Fruit fly (Drosophila melanogaster) whole organism, prepupa: Measurements from ENCODE around the gene Aasdh.
A peak's percentile ranks its signal among the peaks of the same experiment; 100 is the strongest.

Source experiments
- Blimp-1 ChIP-seq: fragments of 200-800 bp; sonication (Bioruptor generic); optimal IDR thresholded peaks from 3 replicates; lab custom pipeline; 2017; ENCODE audit warnings: missing biosample characterization, missing genetic modification characterization, mild to moderate bottlenecking, moderate library complexity, missing genetic modification reagents
- CG10631 ChIP-seq: fragments of 200-800 bp; sonication (Bioruptor generic); optimal IDR thresholded peaks from 2 replicates; lab custom pipeline; 2016; ENCODE audit warnings: missing biosample characterization, missing genetic modification characterization
- CG11762 ChIP-seq: fragments of 200-800 bp; sonication (Bioruptor generic); optimal IDR thresholded peaks from 3 replicates; lab custom pipeline; 2016; ENCODE audit warnings: missing biosample characterization, missing genetic modification characterization; ENCODE audit not compliant: insufficient read depth
- CG11902 ChIP-seq: fragments of 200-800 bp; sonication (Bioruptor generic); optimal IDR thresholded peaks from 3 replicates; lab custom pipeline; 2016; ENCODE audit warnings: missing biosample characterization, missing genetic modification characterization
- CG1621 ChIP-seq: fragments of 200-800 bp; sonication (Bioruptor generic); optimal IDR thresholded peaks from 3 replicates; lab custom pipeline; 2018; ENCODE audit warnings: missing biosample characterization, mild to moderate bottlenecking, missing genetic modification characterization
- CG16779 ChIP-seq: fragments of 200-800 bp; sonication (Bioruptor generic); optimal IDR thresholded peaks from 3 replicates; lab custom pipeline; 2017; ENCODE audit warnings: missing biosample characterization, mild to moderate bottlenecking, missing genetic modification characterization
- CG3032 ChIP-seq: fragments of 200-800 bp; optimal IDR thresholded peaks from 2 replicates; lab custom pipeline; 2019; ENCODE audit warnings: missing biosample characterization, mild to moderate bottlenecking, missing genetic modification characterization, moderate library complexity
- CG32006 ChIP-seq: fragments of 200-800 bp; sonication (Bioruptor generic); optimal IDR thresholded peaks from 3 replicates; lab custom pipeline; 2017; ENCODE audit warnings: missing biosample characterization, mild to moderate bottlenecking, missing genetic modification characterization
- CG34406 ChIP-seq: fragments of 200-800 bp; sonication (Bioruptor generic); optimal IDR thresholded peaks from 3 replicates; lab custom pipeline; 2016; ENCODE audit warnings: missing biosample characterization, missing genetic modification characterization
- CG3919 ChIP-seq: fragments of 200-800 bp; sonication (Bioruptor generic); optimal IDR thresholded peaks from 3 replicates; lab custom pipeline; 2016; ENCODE audit warnings: missing biosample characterization, missing genetic modification characterization
- CG4318 ChIP-seq: fragments of 200-800 bp; sonication (Bioruptor generic); optimal IDR thresholded peaks from 3 replicates; lab custom pipeline; 2017; ENCODE audit warnings: missing biosample characterization, mild to moderate bottlenecking, missing genetic modification characterization
- CG6163 ChIP-seq: fragments of 200-800 bp; sonication (Bioruptor generic); IDR thresholded peaks from 3 replicates; pipeline ENCODE4 v1.3.6; 2022; ENCODE audit warnings: missing biosample characterization, missing genetic modification characterization
- CG6276 ChIP-seq: fragments of 200-800 bp; sonication (Bioruptor generic); optimal IDR thresholded peaks from 2 replicates; lab custom pipeline; 2017; ENCODE audit warnings: missing biosample characterization, mild to moderate bottlenecking, missing genetic modification characterization
- CG6792 ChIP-seq: fragments of 200-800 bp; sonication (Bioruptor generic); optimal IDR thresholded peaks from 3 replicates; lab custom pipeline; 2016; ENCODE audit warnings: missing biosample characterization, missing genetic modification characterization
- CG6808 ChIP-seq: fragments of 200-800 bp; sonication (Bioruptor generic); optimal IDR thresholded peaks from 3 replicates; lab custom pipeline; 2017; ENCODE audit warnings: missing biosample characterization, missing genetic modification characterization, mild to moderate bottlenecking, moderate library complexity, missing genetic modification reagents
- CG7368 ChIP-seq: fragments of 200-800 bp; sonication (Bioruptor generic); optimal IDR thresholded peaks from 3 replicates; lab custom pipeline; 2016; ENCODE audit warnings: missing biosample characterization, missing genetic modification characterization
- CG8119 ChIP-seq: fragments of 200-800 bp; sonication (Bioruptor generic); IDR thresholded peaks from 3 replicates; pipeline ENCODE4 v1.3.6; 2022; ENCODE audit warnings: missing biosample characterization, missing genetic modification characterization
- CG8319 ChIP-seq: fragments of 200-800 bp; sonication (Bioruptor generic); optimal IDR thresholded peaks from 3 replicates; lab custom pipeline; 2016; ENCODE audit warnings: missing biosample characterization, missing genetic modification characterization
- Eip75B ChIP-seq: fragments of 200-800 bp; sonication (Bioruptor generic); optimal IDR thresholded peaks from 3 replicates; lab custom pipeline; 2016; ENCODE audit warnings: missing biosample characterization, missing genetic modification characterization
- Eip93F ChIP-seq: fragments of 200-800 bp; sonication (Bioruptor generic); optimal IDR thresholded peaks from 2 replicates; lab custom pipeline; 2016; ENCODE audit warnings: missing biosample characterization, mild to moderate bottlenecking, missing genetic modification characterization
- Ets96B ChIP-seq: fragments of 200-800 bp; optimal IDR thresholded peaks from 2 replicates; lab custom pipeline; 2019; ENCODE audit warnings: missing biosample characterization, mild to moderate bottlenecking, missing genetic modification characterization, moderate library complexity
- Gug ChIP-seq: fragments of 200-800 bp; sonication (Bioruptor generic); IDR thresholded peaks from 2 replicates; pipeline ENCODE4 v1.3.6; 2022; ENCODE audit warnings: missing biosample characterization, missing genetic modification characterization
- Hr38 ChIP-seq: sonication (Bioruptor generic); optimal IDR thresholded peaks from 2 replicates; lab custom pipeline; 2016; ENCODE audit warnings: missing biosample characterization, missing genetic modification characterization
- Hr39 ChIP-seq: fragments of 200-800 bp; sonication (Bioruptor generic); optimal IDR thresholded peaks from 2 replicates; lab custom pipeline; 2016; ENCODE audit warnings: missing biosample characterization, missing genetic modification characterization
- Hr4 ChIP-seq: fragments of 200-800 bp; sonication (Bioruptor generic); optimal IDR thresholded peaks from 3 replicates; lab custom pipeline; 2016; ENCODE audit warnings: missing biosample characterization, missing genetic modification characterization
- Met ChIP-seq: fragments of 200-800 bp; sonication (Bioruptor generic); optimal IDR thresholded peaks from 3 replicates; lab custom pipeline; 2016; ENCODE audit warnings: missing biosample characterization, missing genetic modification characterization
- OdsH ChIP-seq: fragments of 200-800 bp; sonication (Bioruptor generic); optimal IDR thresholded peaks from 3 replicates; lab custom pipeline; 2016; ENCODE audit warnings: missing biosample characterization, missing genetic modification characterization
- Sox14 ChIP-seq: fragments of 200-800 bp; sonication (Bioruptor generic); optimal IDR thresholded peaks from 3 replicates; lab custom pipeline; 2016; ENCODE audit warnings: missing biosample characterization, missing genetic modification characterization
- Sox15 ChIP-seq: fragments of 200-800 bp; sonication (Bioruptor generic); optimal IDR thresholded peaks from 3 replicates; lab custom pipeline; 2016; ENCODE audit warnings: missing biosample characterization, missing genetic modification characterization
- acj6 ChIP-seq: fragments of 200-800 bp; sonication (Bioruptor generic); optimal IDR thresholded peaks from 3 replicates; lab custom pipeline; 2016; ENCODE audit warnings: missing biosample characterization, missing genetic modification characterization
- cyc ChIP-seq: fragments of 200-800 bp; sonication (Bioruptor generic); optimal IDR thresholded peaks from 3 replicates; lab custom pipeline; 2016; ENCODE audit warnings: missing biosample characterization, missing genetic modification characterization
- dac ChIP-seq: fragments of 200-800 bp; sonication (Bioruptor generic); optimal IDR thresholded peaks from 2 replicates; lab custom pipeline; 2017; ENCODE audit warnings: missing biosample characterization, mild to moderate bottlenecking, missing genetic modification characterization
- dsx ChIP-seq: fragments of 200-800 bp; optimal IDR thresholded peaks from 3 replicates; lab custom pipeline; 2019; ENCODE audit warnings: missing biosample characterization, mild to moderate bottlenecking, missing genetic modification characterization, moderate library complexity; ENCODE audit not compliant: poor library complexity, severe bottlenecking
- esn ChIP-seq: fragments of 200-800 bp; sonication (Bioruptor generic); optimal IDR thresholded peaks from 2 replicates; lab custom pipeline; 2016; ENCODE audit warnings: missing biosample characterization, mild to moderate bottlenecking, missing genetic modification characterization, moderate library complexity
- fd85E ChIP-seq: fragments of 200-800 bp; sonication (Bioruptor generic); optimal IDR thresholded peaks from 3 replicates; lab custom pipeline; 2016; ENCODE audit warnings: missing biosample characterization, missing genetic modification characterization
- fkh ChIP-seq: fragments of 200-800 bp; sonication (Bioruptor generic); optimal IDR thresholded peaks from 3 replicates; lab custom pipeline; 2017; ENCODE audit warnings: missing biosample characterization, mild to moderate bottlenecking, missing genetic modification characterization, moderate library complexity
- net ChIP-seq: fragments of 200-800 bp; sonication (Bioruptor generic); optimal IDR thresholded peaks from 3 replicates; lab custom pipeline; 2016; ENCODE audit warnings: missing biosample characterization, missing genetic modification characterization
- pdm3 ChIP-seq: fragments of 200-800 bp; sonication (Bioruptor generic); optimal IDR thresholded peaks from 3 replicates; lab custom pipeline; 2016; ENCODE audit warnings: missing biosample characterization, missing genetic modification characterization
- spab ChIP-seq: fragments of 200-800 bp; sonication (Bioruptor generic); optimal IDR thresholded peaks from 2 replicates; lab custom pipeline; 2017; ENCODE audit warnings: missing biosample characterization, mild to moderate bottlenecking, missing genetic modification characterization, missing genetic modification reagents
- ss ChIP-seq, 2 experiments: fragments of 200-800 bp; sonication (Bioruptor generic); optimal IDR thresholded peaks; 2 replicates in 1 of 2; 3 replicates in 1 of 2; lab custom pipeline; 2017 to 2018; ENCODE audit warnings: mild to moderate bottlenecking in 2 of 2, missing biosample characterization in 2 of 2, missing genetic modification characterization in 2 of 2, moderate library complexity in 1 of 2
- svp ChIP-seq: fragments of 200-800 bp; sonication (Bioruptor generic); peaks from one replicate; lab custom pipeline; 2016; ENCODE audit warnings: missing biosample characterization, missing genetic modification characterization
- topi ChIP-seq: fragments of 200-800 bp; sonication (Bioruptor generic); optimal IDR thresholded peaks from 3 replicates; lab custom pipeline; 2016; ENCODE audit warnings: missing biosample characterization, missing genetic modification characterization
- vri ChIP-seq: fragments of 200-800 bp; sonication (Bioruptor generic); optimal IDR thresholded peaks from 3 replicates; lab custom pipeline; 2016; ENCODE audit warnings: missing biosample characterization, mild to moderate bottlenecking, missing genetic modification characterization

The Aasdh gene

dm6 chr2L:8420259-8420930 lies 29.0 kb downstream of the Aasdh start (continued):
- no peak for TF ChIP-seq CG34406 (GFP tag; lab: Kevin White, UChicago)
- TF ChIP-seq CG11762, result no peak
- TF ChIP-seq Ets96B (tag; lab: Kevin White, UChicago), result peak; percentile 37
- no peak for TF ChIP-seq Sox15
- TF ChIP-seq Hr38 (GFP tag; lab: Kevin White, UChicago), result no peak
- TF ChIP-seq Hr4 (GFP tag; lab: Kevin White, UChicago), result peak; percentile 35
- no peak for TF ChIP-seq CG8319 (GFP tag; lab: Kevin White, UChicago)
- TF ChIP-seq CG32006, result peak; percentile 63
- peak; percentile 72 for TF ChIP-seq svp (GFP tag; lab: Kevin White, UChicago)
- no peak for TF ChIP-seq net (GFP tag; lab: Kevin White, UChicago)
- TF ChIP-seq Hr39 (GFP tag; lab: Kevin White, UChicago), result no peak
- no peak for TF ChIP-seq dac (GFP tag; lab: Kevin White, UChicago)
- TF ChIP-seq CG10631 (GFP tag; lab: Kevin White, UChicago), result peak; percentile 54
- TF ChIP-seq CG7368 (GFP tag; lab: Kevin White, UChicago), result no peak
- TF ChIP-seq CG6808 (GFP tag; lab: Kevin White, UChicago), result peak; percentile 75
- no peak for TF ChIP-seq CG16779
- no peak for TF ChIP-seq fkh (GFP tag; lab: Kevin White, UChicago)
- peak; percentile 9 for TF ChIP-seq CG3919
- peak; percentile 75 to 82 for TF ChIP-seq ss (GFP tag; optimal IDR thresholded peaks at IDR 0.05; lab: Kevin White, UChicago)
- TF ChIP-seq CG11902 (GFP tag; lab: Kevin White, UChicago), result no peak
- TF ChIP-seq CG8119 (GFP tag; lab: Robert Waterston, UW), result no peak
- peak; percentile 46 for TF ChIP-seq CG1621 (tag; lab: Kevin White, UChicago)
- TF ChIP-seq Met (GFP tag; lab: Kevin White, UChicago), result peak; percentile 11
- TF ChIP-seq CG6792, result no peak
- TF ChIP-seq Sox14, result peak; percentile 7
- TF ChIP-seq esn (GFP tag; lab: Kevin White, UChicago), result no peak
- TF ChIP-seq CG6163, result peak; percentile 72; the same call in 2 of the 3 replicates
- peak; percentile 44 for TF ChIP-seq OdsH (GFP tag; lab: Kevin White, UChicago)
- peak; percentile 40 for TF ChIP-seq spab (GFP tag; lab: Kevin White, UChicago)
- TF ChIP-seq pdm3 (GFP tag; lab: Kevin White, UChicago), result peak; percentile 17
- peak; percentile 72 for TF ChIP-seq dsx (GFP tag; lab: Kevin White, UChicago)
- peak; percentile 14 for TF ChIP-seq acj6
- no peak for TF ChIP-seq CG6276 (GFP tag; lab: Kevin White, UChicago)
- no peak for TF ChIP-seq topi (GFP tag; lab: Kevin White, UChicago)
- TF ChIP-seq CG4318 (GFP tag; lab: Kevin White, UChicago), result no peak
- no peak for TF ChIP-seq Eip93F (GFP tag; lab: Kevin White, UChicago)
- no peak for TF ChIP-seq Gug (GFP tag; lab: Robert Waterston, UW)
- TF ChIP-seq vri (GFP tag; lab: Kevin White, UChicago), result no peak
- TF ChIP-seq Eip75B, result peak; percentile 15
- no peak for TF ChIP-seq cyc (GFP tag; lab: Kevin White, UChicago)
- peak; percentile 27 for TF ChIP-seq CG3032 (tag; lab: Kevin White, UChicago)
- TF ChIP-seq fd85E, result no peak
- no peak for TF ChIP-seq Blimp-1 (GFP tag; lab: Kevin White, UChicago)
